Fruit fly (Drosophila melanogaster): ENCODE measurements around the gene CG10839.

DNA sequence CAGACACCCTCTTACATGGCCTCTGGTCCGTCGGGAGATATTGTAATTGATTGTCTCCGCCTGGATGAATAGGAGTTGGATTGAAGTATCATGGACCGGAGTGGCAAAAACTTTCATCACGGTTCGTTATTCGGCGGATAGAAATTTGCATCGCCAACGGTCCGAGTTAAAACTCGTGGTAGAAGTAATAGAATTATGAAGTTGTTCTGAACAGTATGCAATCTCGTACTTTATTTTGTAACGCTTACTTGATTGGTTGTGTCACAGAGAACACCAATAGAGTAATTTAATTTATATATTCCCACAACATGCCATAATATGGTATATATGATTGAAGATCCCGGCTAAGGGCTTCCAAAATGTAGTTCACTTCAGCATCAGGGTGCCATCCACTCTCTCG, 24.7 kb downstream of the CG10839 start, which contains the start of the genes CG13245 and CG43816:
- TF ChIP-seq Hr3 (GFP tag; optimal IDR thresholded peaks at IDR 0.05) (no peak), odd (GFP tag; optimal IDR thresholded peaks at IDR 0.05) (no peak), exex (tag; optimal IDR thresholded peaks at IDR 0.05) (no peak), CG13123 (GFP tag; optimal IDR thresholded peaks at IDR 0.05) (no peak), disco-r (GFP tag; optimal IDR thresholded peaks at IDR 0.05) (no peak), CG10462 (GFP tag; optimal IDR thresholded peaks at IDR 0.05) (no peak), Hmr (GFP tag; optimal IDR thresholded peaks at IDR 0.05) (no peak), E2f2 (GFP tag; IDR thresholded peaks at IDR 0.05) (no peak), klu (GFP tag; IDR thresholded peaks at IDR 0.05) (no peak), CG10147 (GFP tag; optimal IDR thresholded peaks at IDR 0.05) (no peak), wdn (GFP tag; IDR thresholded peaks at IDR 0.05) (no peak), CG17359 (tag; optimal IDR thresholded peaks at IDR 0.05) (no peak), CG5245 (GFP tag; optimal IDR thresholded peaks at IDR 0.05) (no peak)
